Fruit fly (Drosophila melanogaster): Measurements from ENCODE around the gene CG17982.

The CG17982 gene

DNA sequence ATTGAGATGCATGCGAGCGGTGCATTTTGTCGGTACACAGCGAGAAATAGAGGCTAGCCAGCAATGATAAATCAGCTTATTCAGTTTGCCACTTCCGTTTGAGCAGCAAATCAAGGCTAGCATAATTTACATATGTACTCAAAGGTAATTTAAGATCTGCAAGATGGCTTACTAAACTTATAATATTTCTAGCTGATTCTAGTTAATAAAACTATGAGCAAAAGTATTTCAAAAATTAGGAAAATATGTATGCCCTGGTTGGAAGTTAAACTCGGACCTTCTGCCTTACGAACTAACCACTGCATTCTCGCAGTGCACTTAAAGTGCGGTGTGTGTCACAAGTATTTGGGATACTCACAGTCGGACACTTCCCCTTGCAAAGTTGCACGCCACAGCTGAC is 20.8 kb downstream of the CG17982 start:
- TF ChIP-seq gl (tag; optimal IDR thresholded peaks at IDR 0.05) (no peak), CG8301 (tag; optimal IDR thresholded peaks at IDR 0.05) (peak; percentile 65), CG17806 (tag; optimal IDR thresholded peaks at IDR 0.05) (peak; percentile 33), CG9948 (tag; optimal IDR thresholded peaks at IDR 0.05) (peak; percentile 38), Snoo (tag; optimal IDR thresholded peaks at IDR 0.05) (no peak), CG13204 (GFP tag; optimal IDR thresholded peaks at IDR 0.05) (no peak), Pif1A (GFP tag; optimal IDR thresholded peaks at IDR 0.05) (peak; percentile 38), CG34367 (tag; optimal IDR thresholded peaks at IDR 0.05) (peak; percentile 21), CG14655 (GFP tag; optimal IDR thresholded peaks at IDR 0.05) (peak; percentile 66), fd96Ca (GFP tag; IDR thresholded peaks at IDR 0.05) (peak; percentile 57; the same call in 2 of the 3 replicates), Ets98B (GFP tag; IDR thresholded peaks at IDR 0.05) (0 out of 2 replicates have a peak, but pooled peaks have one; percentile 40), EcR (GFP tag; optimal IDR thresholded peaks at IDR 0.05) (no peak), CG8159 (tag; optimal IDR thresholded peaks at IDR 0.05) (peak; percentile 50), Pif1B (GFP tag; optimal IDR thresholded peaks at IDR 0.05) (peak; percentile 49), CG4496 (GFP tag; IDR thresholded peaks at IDR 0.05) (peak; percentile 60; the same call in 1 of the 3 replicates), CG15710 (tag; optimal IDR thresholded peaks at IDR 0.05) (peak; percentile 38), D1 (tag; optimal IDR thresholded peaks at IDR 0.05) (no peak), rn (GFP tag; IDR thresholded peaks at IDR 0.05) (no peak), CG12605 (GFP tag; IDR thresholded peaks at IDR 0.05) (peak; percentile 18), CG10348 (GFP tag; IDR thresholded peaks at IDR 0.05) (no peak), CG32121 (GFP tag; IDR thresholded peaks at IDR 0.05) (peak; percentile 62)

DNA sequence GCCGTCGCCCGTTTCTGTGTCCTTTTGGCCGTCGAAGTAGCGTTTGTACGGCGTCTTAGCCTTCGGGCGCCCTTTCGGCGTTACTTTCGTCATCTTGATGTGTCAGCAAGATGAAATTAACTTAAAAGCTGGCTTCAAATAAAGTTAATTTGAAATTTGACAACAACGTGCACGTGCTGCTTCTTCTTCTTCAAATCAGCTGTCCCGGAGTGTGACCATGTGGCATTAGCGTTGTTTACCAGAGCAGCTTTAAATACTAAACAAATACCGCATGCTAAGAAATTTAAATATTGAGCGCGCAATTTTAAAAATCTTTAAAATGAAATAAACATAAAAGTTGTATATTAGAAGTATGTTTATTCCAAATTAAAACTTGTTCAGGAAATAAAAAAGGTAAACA is 22.7 kb downstream of the CG17982 start, which contains the start of gene CG2260:
Gene CG2260 (minus strand): TSS at position 209 of the 400 bp plus-strand sequence.
- TF ChIP-seq CG17806 (tag; optimal IDR thresholded peaks at IDR 0.05): no peak
- TF ChIP-seq Pif1B (GFP tag; optimal IDR thresholded peaks at IDR 0.05): no peak
- no peak for TF ChIP-seq CG9948 (tag; optimal IDR thresholded peaks at IDR 0.05)
- TF ChIP-seq rn (GFP tag; IDR thresholded peaks at IDR 0.05): no peak
- TF ChIP-seq D1 (tag; optimal IDR thresholded peaks at IDR 0.05): no peak
- no peak for TF ChIP-seq CG14655 (GFP tag; optimal IDR thresholded peaks at IDR 0.05)
- TF ChIP-seq CG8159 (tag; optimal IDR thresholded peaks at IDR 0.05): no peak
- no peak for TF ChIP-seq CG15710 (tag; optimal IDR thresholded peaks at IDR 0.05)
- no peak for TF ChIP-seq CG8301 (tag; optimal IDR thresholded peaks at IDR 0.05)

DNA sequence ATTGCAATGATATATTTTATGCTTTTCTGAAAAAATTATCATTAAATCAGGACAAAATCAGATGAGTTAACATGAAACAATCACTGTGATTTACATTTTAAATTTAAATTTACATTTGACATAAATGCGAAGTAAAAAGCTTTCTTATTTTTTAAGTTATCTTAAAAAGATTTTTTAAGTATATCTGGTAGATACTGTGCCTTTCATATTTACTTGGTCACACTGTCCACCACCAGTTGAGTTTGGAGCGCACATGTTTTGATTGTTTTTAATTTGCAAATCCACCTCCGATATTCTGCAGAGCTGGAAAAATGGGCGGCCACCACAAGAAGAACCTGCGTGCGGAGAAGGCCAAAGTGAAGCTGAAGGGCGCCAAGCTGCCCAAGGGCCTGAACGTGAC is 26.8 kb downstream of the CG17982 start, which contains the start of gene CG1575:
Gene CG1575 (plus strand): TSS at position 200 of the 400 bp plus-strand sequence.
- TF ChIP-seq CG12605 (GFP tag; IDR thresholded peaks at IDR 0.05) (no peak), Pif1A (GFP tag; optimal IDR thresholded peaks at IDR 0.05) (no peak), CG4496 (GFP tag; IDR thresholded peaks at IDR 0.05) (no peak), CG13204 (GFP tag; optimal IDR thresholded peaks at IDR 0.05) (no peak), CG8301 (tag; optimal IDR thresholded peaks at IDR 0.05) (no peak), CG9948 (tag; optimal IDR thresholded peaks at IDR 0.05) (no peak), gl (tag; optimal IDR thresholded peaks at IDR 0.05) (no peak), Pif1B (GFP tag; optimal IDR thresholded peaks at IDR 0.05) (no peak), CG32121 (GFP tag; IDR thresholded peaks at IDR 0.05) (no peak), Ets98B (GFP tag; IDR thresholded peaks at IDR 0.05) (no peak), CG17806 (tag; optimal IDR thresholded peaks at IDR 0.05) (no peak), EcR (GFP tag; optimal IDR thresholded peaks at IDR 0.05) (no peak), CG14655 (GFP tag; optimal IDR thresholded peaks at IDR 0.05) (no peak), D1 (tag; optimal IDR thresholded peaks at IDR 0.05) (no peak)

- TF ChIP-seq CG4496 (GFP tag; IDR thresholded peaks at IDR 0.05): no peak
- TF ChIP-seq CG9948 (tag; optimal IDR thresholded peaks at IDR 0.05): no peak
- TF ChIP-seq EcR (GFP tag; optimal IDR thresholded peaks at IDR 0.05): no peak
- peak; percentile 23 for TF ChIP-seq Pif1A (GFP tag; optimal IDR thresholded peaks at IDR 0.05)
- peak; percentile 0 for TF ChIP-seq Pif1B (GFP tag; optimal IDR thresholded peaks at IDR 0.05)
- TF ChIP-seq CG17806 (tag; optimal IDR thresholded peaks at IDR 0.05): no peak
- no peak for TF ChIP-seq CG14655 (GFP tag; optimal IDR thresholded peaks at IDR 0.05)
- TF ChIP-seq CG32121 (GFP tag; IDR thresholded peaks at IDR 0.05): no peak
These were observed 27.8 kb downstream of the CG17982 start, which contains the start of gene Gclc for dm6 chrX:8115717-8116311. Gene Gclc, minus strand, starts transcription at chrX:8116147.

dm6 chrX:8115343-8115676 is 28.3 kb downstream of the CG17982 start:
- TF ChIP-seq CG34367 (tag; optimal IDR thresholded peaks at IDR 0.05): no peak

DNA sequence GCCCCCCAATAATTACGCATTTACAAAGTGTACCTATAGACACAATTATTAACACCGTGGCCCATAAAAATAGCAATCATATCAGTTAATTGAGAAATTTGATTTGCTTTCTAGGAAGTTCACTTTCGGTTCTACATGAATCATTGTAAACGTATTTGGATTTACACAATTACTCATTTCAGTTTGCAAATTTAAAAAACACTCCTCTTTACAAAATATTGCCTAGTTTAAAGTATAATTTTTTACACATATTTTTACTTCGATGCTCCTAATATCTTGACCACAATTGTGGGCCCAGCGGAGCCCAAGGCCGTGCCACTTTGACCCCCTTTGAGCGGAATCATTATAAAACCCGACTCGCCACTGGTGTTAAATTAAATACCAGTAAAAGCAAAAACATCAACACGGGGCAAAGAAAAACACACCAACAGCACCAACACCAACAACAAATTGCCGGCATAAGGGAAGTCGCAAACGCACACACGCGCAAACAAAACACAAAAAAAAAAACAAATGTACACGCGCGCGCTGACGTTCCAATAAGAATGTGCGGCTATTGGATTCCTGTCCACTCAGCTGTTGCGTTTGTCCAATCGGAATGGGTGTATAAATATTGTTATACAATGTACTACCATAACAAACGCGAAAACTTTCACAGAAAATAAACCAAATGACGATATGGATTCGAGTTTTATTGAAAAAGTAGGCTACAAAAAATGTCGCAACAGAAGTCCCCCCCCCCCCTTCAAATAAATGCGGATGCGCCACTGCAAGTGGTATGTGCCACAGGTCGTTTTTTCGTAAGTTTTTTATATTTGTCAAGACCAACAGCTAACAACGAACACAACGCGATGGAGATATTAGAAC is 28.9 kb downstream of the CG17982 start:
- TF ChIP-seq CG12605 (GFP tag; IDR thresholded peaks at IDR 0.05): no peak
- peak; percentile 20 for TF ChIP-seq CG17806 (tag; optimal IDR thresholded peaks at IDR 0.05)
- TF ChIP-seq Pif1A (GFP tag; optimal IDR thresholded peaks at IDR 0.05): peak; percentile 7
- peak; percentile 14 for TF ChIP-seq Ets98B (GFP tag; IDR thresholded peaks at IDR 0.05)
- peak; percentile 19; the same call in 1 of the 3 replicates for TF ChIP-seq fd96Ca (GFP tag; IDR thresholded peaks at IDR 0.05)
- TF ChIP-seq CG14655 (GFP tag; optimal IDR thresholded peaks at IDR 0.05): no peak
- no peak for TF ChIP-seq CG13204 (GFP tag; optimal IDR thresholded peaks at IDR 0.05)
- peak; percentile 22 for TF ChIP-seq CG8159 (tag; optimal IDR thresholded peaks at IDR 0.05)
- TF ChIP-seq CG10348 (GFP tag; IDR thresholded peaks at IDR 0.05): no peak
- TF ChIP-seq CG15710 (tag; optimal IDR thresholded peaks at IDR 0.05): peak; percentile 6
- peak; percentile 7; the same call in 1 of the 2 replicates for TF ChIP-seq CG32121 (GFP tag; IDR thresholded peaks at IDR 0.05)
- peak; percentile 16 for TF ChIP-seq CG9948 (tag; optimal IDR thresholded peaks at IDR 0.05)
- TF ChIP-seq CG4496 (GFP tag; IDR thresholded peaks at IDR 0.05): peak; percentile 50; the same call in 2 of the 3 replicates
- TF ChIP-seq CG34367 (tag; optimal IDR thresholded peaks at IDR 0.05): no peak

Measured in whole organism, pupa.